Worm (Caenorhabditis elegans): ENCODE results near the gene sre-19.

Gene sre-19

ce11 chrIV:12202000-12202399 is 36.8 kb downstream of the sre-19 start:
- TF ChIP-seq madf-9 (GFP tag; conservative IDR thresholded peaks at IDR 0.05) = 0 out of 2 replicates have a peak, but pooled peaks have one; percentile 8
- no peak for TF ChIP-seq ZK337.2 (GFP tag; IDR thresholded peaks at IDR 0.05)
- TF ChIP-seq egl-43 (GFP tag; IDR thresholded peaks at IDR 0.05) = peak; percentile 71; the same call in 1 of the 2 replicates

ce11 chrIV:12200812-12201211 is 37.9 kb downstream of the sre-19 start:
- TF ChIP-seq saeg-2 (GFP tag; IDR thresholded peaks at IDR 0.05) = no peak
- TF ChIP-seq dmd-6 (GFP tag; IDR thresholded peaks at IDR 0.05) = peak; percentile 11; the same call in 1 of the 2 replicates
- 0 out of 2 replicates have a peak, but pooled peaks have one; percentile 21 for TF ChIP-seq pha-4 (GFP tag; IDR thresholded peaks at IDR 0.05)
- no peak for TF ChIP-seq pha-4 (tag; optimal IDR thresholded peaks at IDR 0.05)

- TF ChIP-seq dve-1 (tag; optimal IDR thresholded peaks at IDR 0.05; ENCODE audit: insufficient read depth) (peak; percentile 92), snpc-1.2 (GFP tag; IDR thresholded peaks at IDR 0.05) (no peak), fkh-10 (GFP tag; optimal IDR thresholded peaks at IDR 0.05) (no peak), skn-1 (tag; optimal IDR thresholded peaks at IDR 0.05) (no peak), pha-4 (GFP tag; IDR thresholded peaks at IDR 0.05) (0 out of 2 replicates have a peak, but pooled peaks have one; percentile 14), pha-4 (tag; optimal IDR thresholded peaks at IDR 0.05) (no peak), zfp-2 (tag; optimal IDR thresholded peaks at IDR 0.05) (no peak), daf-16 (GFP tag; optimal IDR thresholded peaks at IDR 0.05) (peak in 1 of 2 experiments; percentile 1), daf-16 (tag; optimal IDR thresholded peaks at IDR 0.05) (peak; percentile 45), ces-1 (GFP tag; optimal IDR thresholded peaks at IDR 0.05) (no peak), set-16 (GFP tag; IDR thresholded peaks at IDR 0.05) (no peak), pqm-1 (tag; optimal IDR thresholded peaks at IDR 0.05) (peak; percentile 58), egl-27 (tag; optimal IDR thresholded peaks at IDR 0.05) (no peak), nhr-48 (tag; optimal IDR thresholded peaks at IDR 0.05) (peak; percentile 3), lsy-2 (tag; optimal IDR thresholded peaks at IDR 0.05) (peak in 1 of 2 experiments; percentile 3), ceh-32 (tag; optimal IDR thresholded peaks at IDR 0.05; ENCODE audit: poor library complexity) (no peak), lin-39 (tag; optimal IDR thresholded peaks at IDR 0.05) (no peak), egl-43 (GFP tag; IDR thresholded peaks at IDR 0.05) (no peak), hif-1 (tag; optimal IDR thresholded peaks at IDR 0.05) (peak in 1 of 2 experiments; percentile 51), Y48G9A.11 (GFP tag; IDR thresholded peaks at IDR 0.05) (no peak), dpl-1 (GFP tag; optimal IDR thresholded peaks at IDR 0.05) (no peak), nhr-25 (tag; optimal IDR thresholded peaks at IDR 0.05; ENCODE audit: borderline replicate concordance, insufficient read depth) (no peak), nhr-111 (GFP tag; optimal IDR thresholded peaks at IDR 0.05) (no peak), R02D3.7 (tag; optimal IDR thresholded peaks at IDR 0.05) (no peak), lin-1 (GFP tag; IDR thresholded peaks at IDR 0.05) (no peak), unc-39 (tag; optimal IDR thresholded peaks at IDR 0.05) (no peak), spr-1 (tag; optimal IDR thresholded peaks at IDR 0.05) (no peak), ceh-62 (tag; optimal IDR thresholded peaks at IDR 0.05) (no peak), ama-1 (optimal IDR thresholded peaks at IDR 0.05) (no peak), hlh-30 (tag; optimal IDR thresholded peaks at IDR 0.05; ENCODE audit: insufficient read depth) (peak; percentile 72), nhr-41 (GFP tag; IDR thresholded peaks at IDR 0.05) (no peak), lin-38 (GFP tag; IDR thresholded peaks at IDR 0.05) (peak; percentile 16), jun-1 (tag; optimal IDR thresholded peaks at IDR 0.05) (no peak), ZK546.5 (tag; optimal IDR thresholded peaks at IDR 0.05) (no peak), dmd-9 (GFP tag; IDR thresholded peaks at IDR 0.05) (no peak), madf-9 (GFP tag; conservative IDR thresholded peaks at IDR 0.05) (no peak), hlh-11 (tag; optimal IDR thresholded peaks at IDR 0.05) (peak; percentile 80), zag-1 (tag; optimal IDR thresholded peaks at IDR 0.05) (no peak), unc-130 (GFP tag; optimal IDR thresholded peaks at IDR 0.05) (no peak), F37D6.2 (tag; optimal IDR thresholded peaks at IDR 0.05) (no peak), fos-1 (tag; optimal IDR thresholded peaks at IDR 0.05) (no peak), tra-1 (GFP tag; IDR thresholded peaks at IDR 0.05) (no peak), mdl-1 (tag; optimal IDR thresholded peaks at IDR 0.05) (peak in 1 of 2 experiments; percentile 21)
Observed at ce11 chrIV:12199538-12200158, 39.1 kb downstream of the sre-19 start.
